Worm (Caenorhabditis elegans) whole organism, midembryonic: ENCODE results near the gene K10G4.10.

Experiments
- T22C8.4 ChIP-seq: fragments of 200-800 bp; sonication (Bioruptor generic); IDR thresholded peaks from 2 replicates; pipeline ENCODE4 v1.3.6; 2022; ENCODE audit warnings: missing genetic modification characterization, missing compliant biosample characterization
- cog-1 ChIP-seq: sonication (generic microtip); optimal IDR thresholded peaks from 2 replicates; lab custom pipeline; 2016; ENCODE audit warnings: missing genetic modification characterization, missing compliant biosample characterization
- flt-1 ChIP-seq: fragments of 200-800 bp; sonication (Bioruptor generic); IDR thresholded peaks from 2 replicates; pipeline ENCODE4 v1.3.6; 2022; ENCODE audit warnings: missing genetic modification characterization, missing compliant biosample characterization

ce11 chrV:17323876-17324275, 50.5 kb downstream of the K10G4.10 start:
- TF ChIP-seq T22C8.4 (GFP tag; lab: Robert Waterston, UW): no peak
- TF ChIP-seq cog-1 (tag; lab: Kevin White, UChicago): no peak
- no peak for TF ChIP-seq flt-1 (GFP tag; lab: Robert Waterston, UW)
